Fruit fly (Drosophila melanogaster): Measurements from ENCODE around the gene ear.

DNA sequence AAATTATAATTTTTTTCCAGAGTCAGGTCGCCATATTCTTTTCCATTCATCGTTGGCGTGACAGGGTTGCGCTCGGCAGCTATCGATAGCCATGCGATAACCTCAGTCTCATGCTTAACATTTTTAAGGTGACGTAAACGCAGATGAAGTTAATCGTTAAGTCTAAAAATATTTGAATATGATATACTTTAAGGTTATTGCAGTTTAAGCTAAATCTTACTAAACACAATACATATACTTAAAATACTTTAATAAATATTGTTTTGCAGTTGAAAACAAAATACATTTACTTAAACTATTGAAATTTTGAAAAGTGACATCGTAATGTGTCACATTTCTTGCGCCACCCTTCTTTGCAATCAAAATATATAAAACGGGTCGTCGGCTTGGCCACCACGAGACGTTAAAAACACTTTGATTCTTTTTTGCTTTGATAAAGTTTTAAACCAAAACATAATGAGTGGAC is 45.4 kb upstream of the ear start, which contains the start of the genes Cp190 and CG4338:
- TF ChIP-seq CG4496 (GFP tag; IDR thresholded peaks at IDR 0.05) (peak; percentile 93), CG10348 (GFP tag; IDR thresholded peaks at IDR 0.05) (peak; percentile 83), EcR (GFP tag; optimal IDR thresholded peaks at IDR 0.05) (peak; percentile 85), CG17806 (tag; optimal IDR thresholded peaks at IDR 0.05) (peak; percentile 98), CG9948 (tag; optimal IDR thresholded peaks at IDR 0.05) (peak; percentile 98), gl (tag; optimal IDR thresholded peaks at IDR 0.05) (peak; percentile 91), CG8159 (tag; optimal IDR thresholded peaks at IDR 0.05) (peak; percentile 99), CG15710 (tag; optimal IDR thresholded peaks at IDR 0.05) (peak; percentile 98), Pif1B (GFP tag; optimal IDR thresholded peaks at IDR 0.05) (no peak)

Data from whole organism, pupa.